Worm (Caenorhabditis elegans) whole organism, young adult: Measurements from ENCODE around the gene F21D9.11.

Experiments used
- B0261.1 ChIP-seq: sonication (generic microtip); optimal IDR thresholded peaks from 2 replicates; lab custom pipeline; 2016; ENCODE audit warnings: mild to moderate bottlenecking, missing genetic modification characterization, moderate library complexity, missing compliant biosample characterization
- T07F8.4 ChIP-seq: sonication (generic microtip); optimal IDR thresholded peaks from 2 replicates; lab custom pipeline; 2016; ENCODE audit warnings: mild to moderate bottlenecking, missing genetic modification characterization, moderate library complexity, missing compliant biosample characterization
- Y53G8AR.9 ChIP-seq: fragments of 200-800 bp; sonication (Bioruptor generic); conservative IDR thresholded peaks from 2 replicates; pipeline ENCODE4 v1.3.6; 2022; ENCODE audit warnings: missing genetic modification reagents, missing genetic modification characterization, missing compliant biosample characterization
- ZK185.1 ChIP-seq: sonication (generic microtip); optimal IDR thresholded peaks from 2 replicates; lab custom pipeline; 2016; ENCODE audit warnings: mild to moderate bottlenecking, missing genetic modification characterization, missing compliant biosample characterization; ENCODE audit not compliant: poor library complexity, severe bottlenecking
- ama-1 ChIP-seq, 3 experiments: fragments of 150-350 bp in 1 of 3; sonication (generic microtip) in 2 of 3; optimal IDR thresholded peaks; 2 replicates each; lab custom pipeline; 2014 to 2018; ENCODE audit warnings: missing biosample characterization in 2 of 3, missing genetic modification characterization in 2 of 3, missing genetic modification reagents in 2 of 3
- ceh-40 ChIP-seq: fragments of 200-800 bp; sonication (Bioruptor generic); IDR thresholded peaks from 2 replicates; pipeline ENCODE4 v1.3.6; 2022; ENCODE audit warnings: missing genetic modification characterization, missing compliant biosample characterization
- him-1 ChIP-seq: sonication (generic microtip); optimal IDR thresholded peaks from 2 replicates; lab custom pipeline; 2016; ENCODE audit warnings: missing genotype, missing genetic modification reagents, missing genetic modification characterization, missing compliant biosample characterization
- lin-35 ChIP-seq, 3 experiments: fragments of 150-350 bp in 2 of 3; sonication (generic microtip) in 1 of 3; optimal IDR thresholded peaks; 2 replicates each; lab custom pipeline; 2014 to 2018; ENCODE audit warnings: missing biosample characterization in 3 of 3, missing genetic modification characterization in 3 of 3, missing genetic modification reagents in 3 of 3
- madf-3 ChIP-seq: fragments of 200-800 bp; sonication (Bioruptor generic); IDR thresholded peaks from 2 replicates; pipeline ENCODE4 v1.3.6; 2022; ENCODE audit warnings: missing genetic modification reagents, missing genetic modification characterization, missing compliant biosample characterization
- nhr-179 ChIP-seq: sonication (generic microtip); optimal IDR thresholded peaks from 2 replicates; lab custom pipeline; 2016; ENCODE audit warnings: mild to moderate bottlenecking, missing genetic modification characterization, missing compliant biosample characterization
- pha-4 ChIP-seq: fragments of 150-350 bp; sonication (generic microtip); optimal IDR thresholded peaks from 2 replicates; lab custom pipeline; 2014; ENCODE audit warnings: missing biosample characterization, missing genetic modification reagents, missing genetic modification characterization
- snpc-4 ChIP-seq, 5 experiments: fragments of 150-350 bp in 1 of 5; sonication (generic microtip) in 4 of 5; optimal IDR thresholded peaks; 2 replicates each; lab custom pipeline; 2014 to 2018; ENCODE audit warnings: missing genetic modification characterization in 5 of 5, missing biosample characterization in 3 of 5, antibody characterized with exemption in 2 of 5, mild to moderate bottlenecking in 2 of 5, missing compliant biosample characterization in 2 of 5, missing genotype in 2 of 5, moderate library complexity in 2 of 5, missing genetic modification reagents in 1 of 5
- unc-130 ChIP-seq: sonication (generic microtip); optimal IDR thresholded peaks from 2 replicates; lab custom pipeline; 2016; ENCODE audit warnings: missing genetic modification reagents, missing genetic modification characterization, missing compliant biosample characterization

- no peak for TF ChIP-seq Y53G8AR.9
- TF ChIP-seq ZK185.1 (tag; lab: Kevin White, UChicago): no peak
- no peak for TF ChIP-seq ceh-40 (GFP tag; lab: Robert Waterston, UW)
- TF ChIP-seq madf-3 (GFP tag; lab: Robert Waterston, UW): no peak
- TF ChIP-seq pha-4 (tag; lab: Kevin White, UChicago): no peak
- TF ChIP-seq T07F8.4: no peak
- no peak for TF ChIP-seq snpc-4 (GFP tag; optimal IDR thresholded peaks at IDR 0.05; lab: Kevin White, UChicago)
- no peak for TF ChIP-seq snpc-4 (tag; optimal IDR thresholded peaks at IDR 0.05; lab: Kevin White, UChicago)
- TF ChIP-seq B0261.1: no peak
- TF ChIP-seq ama-1 (optimal IDR thresholded peaks at IDR 0.05; lab: Kevin White, UChicago): no peak
- TF ChIP-seq ama-1 (GFP tag; optimal IDR thresholded peaks at IDR 0.05; lab: Kevin White, UChicago): no peak
- TF ChIP-seq nhr-179 (tag; lab: Kevin White, UChicago): no peak
- TF ChIP-seq lin-35 (GFP tag; optimal IDR thresholded peaks at IDR 0.05; lab: Kevin White, UChicago): no peak
- no peak for TF ChIP-seq unc-130 (GFP tag; lab: Kevin White, UChicago)
- TF ChIP-seq him-1 (tag; lab: Kevin White, UChicago): no peak
Observed at ce11 chrV:19231167-19231566, 20.8 kb upstream of the F21D9.11 start.
